Worm (Caenorhabditis elegans): ENCODE data around the gene R03H10.6.
"Not testable (repeated sequence)": the region's sequence is repeated elsewhere in the genome, so short reads cannot be mapped to it uniquely, and the experiment has no call there.

Gene R03H10.6

ce11 chrII:4168404-4168803, 4.9 kb downstream of the R03H10.6 start, which contains the start of gene R03H10.4:
R03H10.4 (minus strand) TSS chrII:4168504.
- TF ChIP-seq sea-2 (GFP tag; optimal IDR thresholded peaks at IDR 0.05); elt-1 (tag; optimal IDR thresholded peaks at IDR 0.05); ZK546.5 (tag; optimal IDR thresholded peaks at IDR 0.05): not testable (repeated sequence)

DNA sequence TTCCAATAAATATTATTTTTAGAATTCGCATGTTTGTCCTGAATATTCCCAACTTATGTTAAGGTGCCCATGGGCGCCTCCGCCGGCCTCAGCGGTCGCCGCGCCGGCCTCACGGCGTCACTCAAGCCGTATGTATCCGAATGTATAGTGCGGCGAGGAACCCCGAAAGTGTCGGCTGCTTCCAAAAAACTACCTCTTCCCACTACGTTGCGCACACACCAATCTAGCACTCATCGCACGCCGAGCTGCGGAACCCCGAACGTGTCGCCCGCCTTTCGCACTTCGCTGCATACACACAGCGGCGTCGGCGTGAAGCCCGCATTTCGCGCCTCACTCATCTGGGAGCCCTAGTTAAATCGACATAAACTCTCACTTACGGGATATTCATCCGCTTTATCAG, 5.5 kb downstream of the R03H10.6 start:
- TF ChIP-seq skn-1 (tag; optimal IDR thresholded peaks at IDR 0.05) = no peak
- no peak for TF ChIP-seq nhr-43 (tag; optimal IDR thresholded peaks at IDR 0.05; ENCODE audit: poor library complexity, severe bottlenecking)
- no peak for TF ChIP-seq ceh-28 (tag; optimal IDR thresholded peaks at IDR 0.05)
- TF ChIP-seq fkh-2 (tag; optimal IDR thresholded peaks at IDR 0.05) = no peak
- no peak for TF ChIP-seq pha-4 (tag; optimal IDR thresholded peaks at IDR 0.05)
- TF ChIP-seq ceh-16 (tag; optimal IDR thresholded peaks at IDR 0.05) = no peak
- no peak for TF ChIP-seq zag-1 (tag; optimal IDR thresholded peaks at IDR 0.05)
- TF ChIP-seq unc-62 (GFP tag; optimal IDR thresholded peaks at IDR 0.05) = no peak
- TF ChIP-seq ceh-9 (tag; optimal IDR thresholded peaks at IDR 0.05) = no peak
- TF ChIP-seq nhr-28 (tag; optimal IDR thresholded peaks at IDR 0.05) = no peak
- no peak for TF ChIP-seq nhr-77 (tag; optimal IDR thresholded peaks at IDR 0.05)
- no peak for TF ChIP-seq nhr-11 (tag; optimal IDR thresholded peaks at IDR 0.05)
- no peak for TF ChIP-seq ceh-82 (tag; optimal IDR thresholded peaks at IDR 0.05)
- TF ChIP-seq snpc-4 (tag; optimal IDR thresholded peaks at IDR 0.05) = no peak

- no peak for TF ChIP-seq lsy-12 (tag; optimal IDR thresholded peaks at IDR 0.05)
- no peak for TF ChIP-seq skn-1 (tag; optimal IDR thresholded peaks at IDR 0.05)
- TF ChIP-seq ama-1 (optimal IDR thresholded peaks at IDR 0.05) = no peak
Measured at ce11 chrII:4159570-4159969, 13.7 kb downstream of the R03H10.6 start.

DNA sequence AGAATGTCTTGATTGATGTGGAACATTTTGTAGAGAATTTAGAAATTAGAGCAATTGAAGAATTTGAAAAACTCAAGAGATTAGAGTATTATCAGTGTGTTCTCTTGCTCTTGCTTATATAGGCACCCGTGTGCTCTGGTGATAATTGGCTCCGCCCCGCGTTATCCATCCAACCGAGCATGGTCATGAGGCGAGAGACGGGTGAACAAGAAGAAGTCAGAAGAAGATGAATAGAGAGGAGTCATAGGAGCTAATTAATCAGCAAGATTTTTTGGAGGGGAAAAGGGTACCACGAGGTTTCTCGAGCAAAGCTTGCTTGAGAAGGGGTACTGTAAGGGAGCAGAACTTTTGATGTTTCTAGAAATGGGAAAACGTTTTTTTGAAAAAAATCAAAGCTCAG, 15.5 kb downstream of the R03H10.6 start:
- TF ChIP-seq ama-1 (optimal IDR thresholded peaks at IDR 0.05) (no peak), mml-1 (tag; optimal IDR thresholded peaks at IDR 0.05) (no peak), nfya-1 (tag; optimal IDR thresholded peaks at IDR 0.05; ENCODE audit: insufficient read depth) (no peak), zag-1 (tag; optimal IDR thresholded peaks at IDR 0.05) (no peak), nhr-237 (tag; optimal IDR thresholded peaks at IDR 0.05) (no peak), nhr-12 (tag; optimal IDR thresholded peaks at IDR 0.05) (no peak), elt-1 (tag; optimal IDR thresholded peaks at IDR 0.05) (no peak), unc-39 (tag; optimal IDR thresholded peaks at IDR 0.05) (no peak), nhr-67 (tag; optimal IDR thresholded peaks at IDR 0.05) (no peak), skn-1 (tag; optimal IDR thresholded peaks at IDR 0.05) (no peak), aly-2 (tag; optimal IDR thresholded peaks at IDR 0.05) (no peak), fkh-2 (tag; optimal IDR thresholded peaks at IDR 0.05) (no peak), R02D3.7 (tag; optimal IDR thresholded peaks at IDR 0.05) (no peak), fos-1 (tag; optimal IDR thresholded peaks at IDR 0.05) (no peak), unc-62 (GFP tag; optimal IDR thresholded peaks at IDR 0.05) (no peak), lin-15B (tag; optimal IDR thresholded peaks at IDR 0.05) (no peak), nhr-77 (tag; optimal IDR thresholded peaks at IDR 0.05) (no peak), ceh-16 (tag; optimal IDR thresholded peaks at IDR 0.05) (no peak)

ce11 chrII:4155112-4155823, 18.0 kb downstream of the R03H10.6 start, which contains the start of gene R03H10.2:
R03H10.2 (plus strand) TSS chrII:4155773.
- TF ChIP-seq elt-2 (tag; optimal IDR thresholded peaks at IDR 0.05) = no peak
- no peak for TF ChIP-seq egl-5 (tag; optimal IDR thresholded peaks at IDR 0.05)
- no peak for TF ChIP-seq nhr-28 (tag; optimal IDR thresholded peaks at IDR 0.05)
- no peak for TF ChIP-seq ceh-16 (tag; optimal IDR thresholded peaks at IDR 0.05)
- TF ChIP-seq fkh-2 (tag; optimal IDR thresholded peaks at IDR 0.05) = no peak
- no peak for TF ChIP-seq jun-1 (tag; optimal IDR thresholded peaks at IDR 0.05)
- no peak for TF ChIP-seq ZK546.5 (tag; optimal IDR thresholded peaks at IDR 0.05)
- TF ChIP-seq nfya-1 (tag; optimal IDR thresholded peaks at IDR 0.05; ENCODE audit: insufficient read depth) = no peak
- TF ChIP-seq pha-4 (tag; optimal IDR thresholded peaks at IDR 0.05) = no peak
- no peak for TF ChIP-seq nhr-77 (tag; optimal IDR thresholded peaks at IDR 0.05)
- TF ChIP-seq lin-39 (tag; optimal IDR thresholded peaks at IDR 0.05) = no peak
- TF ChIP-seq ceh-28 (tag; optimal IDR thresholded peaks at IDR 0.05) = no peak
- TF ChIP-seq unc-39 (tag; optimal IDR thresholded peaks at IDR 0.05) = no peak

Data from whole organism, L3 larva.